Worm (Caenorhabditis elegans): ENCODE measurements around the gene flh-2.

- no peak for TF ChIP-seq nhr-232 (tag; optimal IDR thresholded peaks at IDR 0.05)
- TF ChIP-seq elt-2 (tag; optimal IDR thresholded peaks at IDR 0.05), result no peak
- TF ChIP-seq ref-2 (tag; optimal IDR thresholded peaks at IDR 0.05), result no peak
- TF ChIP-seq pha-4 (tag; optimal IDR thresholded peaks at IDR 0.05), result no peak
- TF ChIP-seq ama-1 (optimal IDR thresholded peaks at IDR 0.05), result no peak
- no peak for TF ChIP-seq K09A11.1 (tag; optimal IDR thresholded peaks at IDR 0.05; ENCODE audit: insufficient read depth)
- TF ChIP-seq odd-2 (tag; optimal IDR thresholded peaks at IDR 0.05), result no peak
- no peak for TF ChIP-seq nfya-1 (tag; optimal IDR thresholded peaks at IDR 0.05)
- no peak for TF ChIP-seq pag-3 (tag; optimal IDR thresholded peaks at IDR 0.05; ENCODE audit: borderline replicate concordance)
These were observed 14.9 kb upstream of the flh-2 start, which contains the start of gene fsn-1 for ce11 chrIII:4937022-4937421.
